Fruit fly (Drosophila melanogaster) whole organism, embryonic: Measurements from ENCODE around the gene CG43321.
A peak's percentile ranks its signal among the peaks of the same experiment; 100 is the strongest.

Experiments
- Adf1 ChIP-seq: fragments of 200-800 bp; sonication (Bioruptor generic); IDR thresholded peaks from 2 replicates; pipeline ENCODE4 v1.3.6; 2022; ENCODE audit warnings: missing biosample characterization, missing genetic modification characterization
- Aef1 ChIP-seq: fragments of 200-800 bp; sonication (Bioruptor generic); IDR thresholded peaks from 3 replicates; pipeline ENCODE4 v1.3.6; 2022; ENCODE audit warnings: missing biosample characterization, missing genetic modification characterization
- CG12299 ChIP-seq: fragments of 200-800 bp; sonication (Bioruptor generic); optimal IDR thresholded peaks from 2 replicates; lab custom pipeline; 2018; ENCODE audit warnings: missing biosample characterization, mild to moderate bottlenecking, missing genetic modification characterization
- CG1233 ChIP-seq: fragments of 200-800 bp; sonication (Bioruptor generic); optimal IDR thresholded peaks from 4 replicates; lab custom pipeline; 2018; ENCODE audit warnings: missing biosample characterization, mild to moderate bottlenecking, missing genetic modification characterization
- CG12391 ChIP-seq: fragments of 200-800 bp; sonication (Bioruptor generic); optimal IDR thresholded peaks from 3 replicates; lab custom pipeline; 2018; ENCODE audit warnings: missing biosample characterization, mild to moderate bottlenecking, missing genetic modification characterization, moderate library complexity
- CG12942 ChIP-seq: fragments of 200-800 bp; sonication (Bioruptor generic); optimal IDR thresholded peaks from 3 replicates; lab custom pipeline; 2016; ENCODE audit warnings: missing biosample characterization, missing genetic modification characterization
- CG13123 ChIP-seq: fragments of 200-800 bp; sonication (Bioruptor generic); optimal IDR thresholded peaks from 2 replicates; lab custom pipeline; 2016; ENCODE audit warnings: missing biosample characterization, missing genetic modification characterization
- CG13894 ChIP-seq: fragments of 200-800 bp; sonication (Bioruptor generic); optimal IDR thresholded peaks from 3 replicates; lab custom pipeline; 2018; ENCODE audit warnings: missing biosample characterization, mild to moderate bottlenecking, missing genetic modification characterization, moderate library complexity
- CG14710 ChIP-seq: fragments of 200-800 bp; sonication (Bioruptor generic); optimal IDR thresholded peaks from 3 replicates; lab custom pipeline; 2019; ENCODE audit warnings: missing biosample characterization, mild to moderate bottlenecking, missing genetic modification characterization, moderate library complexity
- CG1603 ChIP-seq: fragments of 200-800 bp; sonication (Bioruptor generic); optimal IDR thresholded peaks from 2 replicates; lab custom pipeline; 2019; ENCODE audit warnings: missing biosample characterization, mild to moderate bottlenecking, missing genetic modification characterization, moderate library complexity
- CG17568 ChIP-seq: fragments of 200-800 bp; sonication (Bioruptor generic); optimal IDR thresholded peaks from 2 replicates; lab custom pipeline; 2018; ENCODE audit warnings: missing biosample characterization, mild to moderate bottlenecking, missing genetic modification characterization, moderate library complexity
- CG2199 ChIP-seq: fragments of 200-800 bp; sonication (Bioruptor generic); IDR thresholded peaks from 3 replicates; pipeline ENCODE4 v1.3.6; 2022; ENCODE audit warnings: missing biosample characterization, missing genetic modification characterization
- CG2875 ChIP-seq: fragments of 200-800 bp; sonication (Bioruptor generic); optimal IDR thresholded peaks from 2 replicates; lab custom pipeline; 2017; ENCODE audit warnings: missing biosample characterization, mild to moderate bottlenecking, missing genetic modification characterization, missing genetic modification reagents
- CG6254 ChIP-seq: fragments of 200-800 bp; sonication (Bioruptor generic); optimal IDR thresholded peaks from 3 replicates; lab custom pipeline; 2017; ENCODE audit warnings: mild to moderate bottlenecking, missing biosample characterization, missing genetic modification reagents, missing genetic modification characterization
- CG6689 ChIP-seq: fragments of 200-800 bp; sonication (Bioruptor generic); IDR thresholded peaks from 2 replicates; pipeline ENCODE4 v1.3.6; 2022; ENCODE audit warnings: missing biosample characterization, missing genetic modification characterization
- CG7745 ChIP-seq: fragments of 200-800 bp; sonication (Bioruptor generic); optimal IDR thresholded peaks from 2 replicates; lab custom pipeline; 2018; ENCODE audit warnings: missing biosample characterization, mild to moderate bottlenecking, missing genetic modification characterization, moderate library complexity
- CG9437 ChIP-seq: fragments of 200-800 bp; sonication (Bioruptor generic); optimal IDR thresholded peaks from 2 replicates; lab custom pipeline; 2018; ENCODE audit warnings: missing biosample characterization, mild to moderate bottlenecking, missing genetic modification characterization
- D ChIP-seq, 2 experiments: fragments of 200-800 bp in 1 of 2; fragments of >200 bp in 1 of 2; sonication (Bioruptor generic) in 1 of 2; optimal IDR thresholded peaks; 2 replicates in 1 of 2; 3 replicates in 1 of 2; lab custom pipeline; 2017; ENCODE audit warnings: mild to moderate bottlenecking in 1 of 2, missing biosample characterization in 1 of 2, missing genetic modification characterization in 1 of 2, missing genetic modification reagents in 1 of 2
- Deaf1 ChIP-seq: fragments of 200-800 bp; optimal IDR thresholded peaks from 3 replicates; lab custom pipeline; 2019; ENCODE audit warnings: missing biosample characterization, mild to moderate bottlenecking, missing genetic modification characterization, moderate library complexity
- Eip74EF ChIP-seq, 2 experiments: fragments of 200-800 bp in 1 of 2; fragments of >200 bp in 1 of 2; sonication (Bioruptor generic) in 1 of 2; optimal IDR thresholded peaks; 2 replicates each; lab custom pipeline; 2017 to 2019; ENCODE audit warnings: missing biosample characterization in 2 of 2, missing genetic modification characterization in 2 of 2, mild to moderate bottlenecking in 1 of 2, moderate library complexity in 1 of 2
- Ets65A ChIP-seq: fragments of 200-800 bp; sonication (Bioruptor generic); peaks from one replicate; lab custom pipeline; 2016; ENCODE audit warnings: missing biosample characterization, missing genetic modification characterization
- HLH3B ChIP-seq: fragments of 200-800 bp; sonication (Bioruptor generic); IDR thresholded peaks from 2 replicates; pipeline ENCODE4 v1.3.6; 2022; ENCODE audit warnings: missing biosample characterization, missing genetic modification characterization
- HLH4C ChIP-seq: fragments of 200-800 bp; sonication (Bioruptor generic); IDR thresholded peaks from 3 replicates; pipeline ENCODE4 v1.3.6; 2022; ENCODE audit warnings: missing biosample characterization, missing genetic modification characterization; ENCODE audit not compliant: partially characterized antibody
- MTF-1 ChIP-seq: fragments of 200-800 bp; sonication (Bioruptor generic); optimal IDR thresholded peaks from 2 replicates; lab custom pipeline; 2018; ENCODE audit warnings: missing biosample characterization, mild to moderate bottlenecking, missing genetic modification characterization, borderline replicate concordance
- Pdp1 ChIP-seq, 2 experiments: fragments of 200-800 bp; sonication (Bioruptor generic); optimal IDR thresholded peaks; 3 replicates each; lab custom pipeline; 2016; ENCODE audit warnings: missing biosample characterization in 2 of 2, missing genetic modification characterization in 2 of 2, mild to moderate bottlenecking in 1 of 2, moderate library complexity in 1 of 2
- Ptx1 ChIP-seq: fragments of 200-800 bp; sonication (Bioruptor generic); IDR thresholded peaks from 2 replicates; pipeline ENCODE4 v1.3.6; 2022; ENCODE audit warnings: missing biosample characterization, missing genetic modification characterization
- Scr ChIP-seq: fragments of 200-800 bp; sonication (Bioruptor generic); IDR thresholded peaks from 2 replicates; pipeline ENCODE4 v1.3.6; 2022; ENCODE audit warnings: missing biosample characterization, missing genetic modification characterization; ENCODE audit not compliant: partially characterized antibody
- Side ChIP-seq: fragments of 200-800 bp; sonication (Bioruptor generic); optimal IDR thresholded peaks from 2 replicates; lab custom pipeline; 2016; ENCODE audit warnings: missing biosample characterization, missing genetic modification characterization
- ab ChIP-seq: fragments of 200-800 bp; sonication (Bioruptor generic); optimal IDR thresholded peaks from 2 replicates; lab custom pipeline; 2016; ENCODE audit warnings: missing biosample characterization, missing genetic modification characterization
- ac ChIP-seq: fragments of 200-800 bp; sonication (Bioruptor generic); optimal IDR thresholded peaks from 3 replicates; lab custom pipeline; 2017; ENCODE audit warnings: missing biosample characterization, mild to moderate bottlenecking, missing genetic modification characterization
- bab2 ChIP-seq: fragments of 200-800 bp; sonication (Bioruptor generic); optimal IDR thresholded peaks from 2 replicates; lab custom pipeline; 2016; ENCODE audit warnings: missing biosample characterization, missing genetic modification characterization
- bigmax ChIP-seq: fragments of 200-800 bp; sonication (Bioruptor generic); optimal IDR thresholded peaks from 2 replicates; lab custom pipeline; 2018; ENCODE audit warnings: missing biosample characterization, mild to moderate bottlenecking, missing genetic modification characterization
- chif ChIP-seq, 2 experiments: fragments of 200-800 bp; sonication (Bioruptor generic); optimal IDR thresholded peaks; 3 replicates each; lab custom pipeline; 2016; ENCODE audit warnings: missing biosample characterization in 2 of 2, missing genetic modification characterization in 2 of 2
- crp ChIP-seq, 2 experiments: fragments of 200-800 bp; sonication (Bioruptor generic); optimal IDR thresholded peaks; 2 replicates in 1 of 2; 3 replicates in 1 of 2; lab custom pipeline; 2017; ENCODE audit warnings: missing biosample characterization in 2 of 2, missing genetic modification characterization in 2 of 2, mild to moderate bottlenecking in 1 of 2, moderate library complexity in 1 of 2
- da ChIP-seq: fragments of 200-800 bp; sonication (Bioruptor generic); optimal IDR thresholded peaks from 2 replicates; lab custom pipeline; 2016; ENCODE audit warnings: missing biosample characterization, missing genetic modification characterization
- dm ChIP-seq: fragments of 200-800 bp; sonication (Bioruptor generic); optimal IDR thresholded peaks from 3 replicates; lab custom pipeline; 2016; ENCODE audit warnings: missing biosample characterization, missing genetic modification characterization
- ftz-f1 ChIP-seq: fragments of 200-800 bp; sonication (Bioruptor generic); optimal IDR thresholded peaks from 2 replicates; lab custom pipeline; 2016; ENCODE audit warnings: missing biosample characterization, missing genetic modification characterization
- gcm2 ChIP-seq: fragments of 200-800 bp; sonication (Bioruptor generic); optimal IDR thresholded peaks from 2 replicates; lab custom pipeline; 2016; ENCODE audit warnings: missing biosample characterization, missing genetic modification characterization
- grn ChIP-seq: fragments of 200-800 bp; sonication (Bioruptor generic); optimal IDR thresholded peaks from 3 replicates; lab custom pipeline; 2017; ENCODE audit warnings: missing biosample characterization, missing genetic modification characterization
- gro ChIP-seq: fragments of 200-800 bp; sonication (Bioruptor generic); optimal IDR thresholded peaks from 2 replicates; lab custom pipeline; 2016; ENCODE audit warnings: missing biosample characterization, missing genetic modification characterization
- nom ChIP-seq: fragments of 200-800 bp; sonication (Bioruptor generic); optimal IDR thresholded peaks from 2 replicates; lab custom pipeline; 2017; ENCODE audit warnings: missing biosample characterization, missing genetic modification characterization, mild to moderate bottlenecking, moderate library complexity, missing genetic modification reagents
- org-1 ChIP-seq: fragments of 200-800 bp; sonication (Bioruptor generic); optimal IDR thresholded peaks from 2 replicates; lab custom pipeline; 2017; ENCODE audit warnings: missing biosample characterization, missing genetic modification characterization
- pfk ChIP-seq: fragments of 200-800 bp; sonication (Bioruptor generic); optimal IDR thresholded peaks from 2 replicates; lab custom pipeline; 2018; ENCODE audit warnings: missing biosample characterization, mild to moderate bottlenecking, missing genetic modification characterization, moderate library complexity
- salm ChIP-seq: fragments of 200-800 bp; sonication (Bioruptor generic); optimal IDR thresholded peaks from 2 replicates; lab custom pipeline; 2018; ENCODE audit warnings: missing biosample characterization, mild to moderate bottlenecking, missing genetic modification characterization
- sens-2 ChIP-seq: fragments of 200-800 bp; sonication (Bioruptor generic); IDR thresholded peaks from 2 replicates; pipeline ENCODE4 v1.3.6; 2022; ENCODE audit warnings: missing biosample characterization, missing genetic modification characterization
- tup ChIP-seq: fragments of 200-800 bp; sonication (Bioruptor generic); optimal IDR thresholded peaks from 2 replicates; lab custom pipeline; 2016; ENCODE audit warnings: missing biosample characterization, mild to moderate bottlenecking, missing genetic modification characterization, moderate library complexity
- vnd ChIP-seq: fragments of 200-800 bp; sonication (Bioruptor generic); IDR thresholded peaks from 3 replicates; pipeline ENCODE4 v1.3.6; 2022; ENCODE audit warnings: missing biosample characterization, missing genetic modification characterization; ENCODE audit not compliant: partially characterized antibody
- wdn ChIP-seq: fragments of 200-800 bp; sonication (Bioruptor generic); IDR thresholded peaks from 2 replicates; pipeline ENCODE4 v1.3.6; 2022; ENCODE audit warnings: missing biosample characterization, missing genetic modification characterization
- yki ChIP-seq: fragments of >200 bp; optimal IDR thresholded peaks from 3 replicates; lab custom pipeline; 2018
- zf30C ChIP-seq: fragments of 200-800 bp; sonication (Bioruptor generic); optimal IDR thresholded peaks from 3 replicates; lab custom pipeline; 2018; ENCODE audit warnings: missing biosample characterization, mild to moderate bottlenecking, missing genetic modification characterization

Gene CG43321

DNA sequence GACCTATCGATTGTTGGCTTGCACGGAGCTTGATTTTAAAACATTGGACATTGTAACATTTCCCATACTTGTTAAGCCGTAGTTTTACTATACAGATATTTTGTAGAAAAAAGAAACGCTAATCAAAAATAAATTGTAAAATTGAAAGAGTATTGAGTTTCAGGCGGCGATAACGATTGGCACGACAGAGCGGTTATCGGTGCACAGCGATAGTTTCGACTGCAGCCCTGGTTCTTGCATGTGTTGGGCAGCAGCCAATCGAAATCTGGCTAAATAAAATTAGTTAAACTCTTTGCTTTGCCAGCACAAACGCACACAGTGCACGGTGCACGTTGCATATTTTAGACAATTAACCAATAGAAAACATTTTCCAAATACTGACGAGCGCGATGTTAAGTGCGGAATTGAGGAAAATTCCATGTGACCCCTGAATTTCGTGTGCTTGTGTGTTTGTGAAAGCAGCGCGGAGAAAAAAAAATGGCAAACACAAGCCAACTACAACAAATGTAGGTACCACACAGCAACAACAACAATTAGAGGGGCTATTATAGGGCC lies 25.8 kb downstream of the CG43321 start, which contains the start of gene milt (continued):
- TF ChIP-seq org-1 = no peak
- TF ChIP-seq ftz-f1 (GFP tag; lab: Kevin White, UChicago) = no peak
- no peak for TF ChIP-seq Pdp1 (GFP tag; optimal IDR thresholded peaks at IDR 0.05; lab: Kevin White, UChicago)
- no peak for TF ChIP-seq CG17568 (GFP tag; lab: Kevin White, UChicago)
- no peak for TF ChIP-seq HLH3B (GFP tag; lab: Robert Waterston, UW)
- no peak for TF ChIP-seq CG12299 (tag; lab: Kevin White, UChicago)
- peak in 1 of 2 experiments; percentile 14 for TF ChIP-seq crp (GFP tag; optimal IDR thresholded peaks at IDR 0.05; lab: Kevin White, UChicago)
- TF ChIP-seq D (optimal IDR thresholded peaks at IDR 0.05; lab: Kevin White, UChicago) = no peak
- TF ChIP-seq D (GFP tag; optimal IDR thresholded peaks at IDR 0.05; lab: Kevin White, UChicago) = no peak
- no peak for TF ChIP-seq CG6689 (GFP tag; lab: Robert Waterston, UW)
- TF ChIP-seq bigmax (GFP tag; lab: Kevin White, UChicago) = peak; percentile 37
- no peak for TF ChIP-seq MTF-1 (GFP tag; lab: Kevin White, UChicago)
- no peak for TF ChIP-seq CG2199 (GFP tag; lab: Robert Waterston, UW)
- TF ChIP-seq yki = no peak
- TF ChIP-seq CG14710 = peak; percentile 31
- no peak for TF ChIP-seq nom
- TF ChIP-seq CG1603 (tag; lab: Kevin White, UChicago) = peak; percentile 65
- no peak for TF ChIP-seq CG13123 (GFP tag; lab: Kevin White, UChicago)
- TF ChIP-seq Aef1 (GFP tag; lab: Robert Waterston, UW) = no peak
- no peak for TF ChIP-seq CG1233 (GFP tag; lab: Kevin White, UChicago)
- TF ChIP-seq CG12391 = no peak
- TF ChIP-seq Scr = peak; percentile 85
- no peak for TF ChIP-seq da (GFP tag; lab: Kevin White, UChicago)
- TF ChIP-seq CG2875 (GFP tag; lab: Kevin White, UChicago) = no peak
- no peak for TF ChIP-seq CG13894 (tag; lab: Kevin White, UChicago)
- peak; percentile 86 for TF ChIP-seq vnd (GFP tag; lab: Robert Waterston, UW)
- peak; percentile 15 for TF ChIP-seq gro (GFP tag; lab: Kevin White, UChicago)
- no peak for TF ChIP-seq ac
- no peak for TF ChIP-seq zf30C
- TF ChIP-seq Ets65A (GFP tag; lab: Kevin White, UChicago) = peak; percentile 85
- TF ChIP-seq sens-2 (GFP tag; lab: Robert Waterston, UW) = no peak
- no peak; the same call in 1 of the 2 replicates for TF ChIP-seq Adf1 (GFP tag; lab: Robert Waterston, UW)
- TF ChIP-seq CG7745 (tag; lab: Kevin White, UChicago) = no peak
- TF ChIP-seq tup (GFP tag; lab: Kevin White, UChicago) = no peak
- peak in 1 of 2 experiments; percentile 8 for TF ChIP-seq chif (GFP tag; optimal IDR thresholded peaks at IDR 0.05; lab: Kevin White, UChicago)
- TF ChIP-seq ab (GFP tag; lab: Kevin White, UChicago) = no peak
- no peak for TF ChIP-seq salm (tag; lab: Kevin White, UChicago)
- no peak for TF ChIP-seq CG6254 (GFP tag; lab: Kevin White, UChicago)
- TF ChIP-seq gcm2 (GFP tag; lab: Kevin White, UChicago) = no peak
- TF ChIP-seq Side (GFP tag; lab: Kevin White, UChicago) = no peak
- TF ChIP-seq dm = peak; percentile 83
- TF ChIP-seq HLH4C (GFP tag; lab: Robert Waterston, UW) = peak; percentile 93
- no peak for TF ChIP-seq Eip74EF (GFP tag; optimal IDR thresholded peaks at IDR 0.05; lab: Kevin White, UChicago)
- no peak for TF ChIP-seq CG9437
- no peak for TF ChIP-seq pfk (GFP tag; lab: Kevin White, UChicago)
- no peak for TF ChIP-seq wdn
- TF ChIP-seq Ptx1 (GFP tag; lab: Robert Waterston, UW) = no peak
- TF ChIP-seq bab2 (GFP tag; lab: Kevin White, UChicago) = no peak
- TF ChIP-seq Deaf1 (tag; lab: Kevin White, UChicago) = no peak
- no peak for TF ChIP-seq grn (GFP tag; lab: Kevin White, UChicago)
- TF ChIP-seq CG12942 = no peak
